In genomic region chr2L:19869937-19870336, dm6 we compare ENCODE assay signal across 1 fruit fly cellular context.
TF ChIP-seq lines count a peak whose summit lies in the region.

No protein-coding gene starts in this region.

TF ChIP-seq in whole organism, embryonic, 481 proteins besides CTCF, POLR2A, EP300 and RAD21 (continued from another document and continues in another):
- TF ChIP-seq Tbp (GFP tag; optimal IDR thresholded peaks at IDR 0.05; lab: Kevin White, UChicago) (no peak), esg (GFP tag; conservative IDR thresholded peaks at IDR 0.05; lab: Robert Waterston, UW) (peak; percentile 82), CG1647 (GFP tag; optimal IDR thresholded peaks at IDR 0.05; lab: Kevin White, UChicago) (peak; percentile 50), Hr51 (GFP tag; optimal IDR thresholded peaks at IDR 0.05; lab: Kevin White, UChicago) (peak; percentile 41 to 50), Antp (GFP tag; optimal IDR thresholded peaks at IDR 0.05; lab: Kevin White, UChicago) (peak; percentile 84), Med (GFP tag; lab: Kevin White, UChicago) (peak; percentile 95), E2f2 (GFP tag; IDR thresholded peaks at IDR 0.05; lab: Robert Waterston, UW) (peak; percentile 55; the same call in 1 of the 2 replicates), B-H1 (GFP tag; IDR thresholded peaks at IDR 0.05; lab: Robert Waterston, UW) (peak; percentile 75), zfh2 (GFP tag; optimal IDR thresholded peaks at IDR 0.05; lab: Kevin White, UChicago) (peak; percentile 50), Mes4 (GFP tag; optimal IDR thresholded peaks at IDR 0.05; lab: Kevin White, UChicago) (peak; percentile 25), org-1 (GFP tag; optimal IDR thresholded peaks at IDR 0.05; lab: Kevin White, UChicago) (peak; percentile 31), tio (GFP tag; optimal IDR thresholded peaks at IDR 0.05; lab: Kevin White, UChicago) (peak; percentile 25), D (optimal IDR thresholded peaks at IDR 0.05; lab: Kevin White, UChicago) (no peak), D (GFP tag; optimal IDR thresholded peaks at IDR 0.05; lab: Kevin White, UChicago) (peak; percentile 44), Ssrp (tag; optimal IDR thresholded peaks at IDR 0.05; lab: Kevin White, UChicago) (peak; percentile 63), fd96Cb (tag; optimal IDR thresholded peaks at IDR 0.05; lab: Kevin White, UChicago) (peak; percentile 72), CG1233 (GFP tag; optimal IDR thresholded peaks at IDR 0.05; lab: Kevin White, UChicago) (peak; percentile 69), cad (GFP tag; optimal IDR thresholded peaks at IDR 0.05; lab: Kevin White, UChicago) (no peak), NFAT (GFP tag; IDR thresholded peaks at IDR 0.05; lab: Robert Waterston, UW) (peak; percentile 67), CG3281 (GFP tag; optimal IDR thresholded peaks at IDR 0.05; lab: Kevin White, UChicago) (peak; percentile 53), Vsx1 (GFP tag; optimal IDR thresholded peaks at IDR 0.05; lab: Kevin White, UChicago) (no peak), gem (tag; optimal IDR thresholded peaks at IDR 0.05; lab: Kevin White, UChicago) (peak; percentile 73), croc (GFP tag; conservative IDR thresholded peaks at IDR 0.05; lab: Robert Waterston, UW) (peak; percentile 58), CG14710 (tag; optimal IDR thresholded peaks at IDR 0.05; lab: Kevin White, UChicago) (peak; percentile 63), sc (optimal IDR thresholded peaks at IDR 0.05; lab: Kevin White, UChicago) (no peak), sc (GFP tag; optimal IDR thresholded peaks at IDR 0.05; lab: Kevin White, UChicago) (peak; percentile 27), ap (GFP tag; IDR thresholded peaks at IDR 0.05; lab: Robert Waterston, UW) (peak; percentile 55), Fer3 (tag; optimal IDR thresholded peaks at IDR 0.05; lab: Kevin White, UChicago) (peak; percentile 68), crol (GFP tag; IDR thresholded peaks at IDR 0.05; lab: Robert Waterston, UW) (0 out of 2 replicates have a peak, but pooled peaks have one; percentile 21), CG9215 (GFP tag; IDR thresholded peaks at IDR 0.05; lab: Robert Waterston, UW) (peak; percentile 81), bsh (GFP tag; optimal IDR thresholded peaks at IDR 0.05; lab: Kevin White, UChicago) (peak in 1 of 2 experiments; percentile 70), Dip3 (GFP tag; optimal IDR thresholded peaks at IDR 0.05; lab: Kevin White, UChicago) (peak; percentile 10), ERR (GFP tag; optimal IDR thresholded peaks at IDR 0.05; lab: Kevin White, UChicago) (no peak), CG17568 (GFP tag; optimal IDR thresholded peaks at IDR 0.05; lab: Kevin White, UChicago) (no peak), CG33557 (GFP tag; optimal IDR thresholded peaks at IDR 0.05; lab: Kevin White, UChicago) (no peak), onecut (GFP tag; IDR thresholded peaks at IDR 0.05; lab: Robert Waterston, UW) (no peak), CG13775 (GFP tag; optimal IDR thresholded peaks at IDR 0.05; lab: Kevin White, UChicago) (peak; percentile 52), sim (GFP tag; IDR thresholded peaks at IDR 0.05; lab: Robert Waterston, UW) (peak; percentile 54), D19B (GFP tag; optimal IDR thresholded peaks at IDR 0.05; lab: Kevin White, UChicago) (peak; percentile 80), Stat92E (GFP tag; optimal IDR thresholded peaks at IDR 0.05; lab: Kevin White, UChicago) (no peak), CG10366 (GFP tag; IDR thresholded peaks at IDR 0.05; lab: Robert Waterston, UW) (peak; percentile 85), lab (GFP tag; optimal IDR thresholded peaks at IDR 0.05; lab: Kevin White, UChicago) (peak; percentile 84), CG8944 (GFP tag; optimal IDR thresholded peaks at IDR 0.05; lab: Kevin White, UChicago) (peak; percentile 64), zf30C (GFP tag; optimal IDR thresholded peaks at IDR 0.05; lab: Kevin White, UChicago) (no peak), CG1603 (tag; optimal IDR thresholded peaks at IDR 0.05; lab: Kevin White, UChicago) (peak; percentile 78), sna (GFP tag; IDR thresholded peaks at IDR 0.05; lab: Robert Waterston, UW; ENCODE audit: partially characterized antibody) (no peak), ato (GFP tag; IDR thresholded peaks at IDR 0.05; lab: Robert Waterston, UW; ENCODE audit: partially characterized antibody) (no peak), az2 (GFP tag; optimal IDR thresholded peaks at IDR 0.05; lab: Kevin White, UChicago) (peak; percentile 43), Lpt (GFP tag; optimal IDR thresholded peaks at IDR 0.05; lab: Kevin White, UChicago) (no peak), CG12769 (tag; optimal IDR thresholded peaks at IDR 0.05; lab: Kevin White, UChicago) (peak; percentile 77), HLH54F (GFP tag; optimal IDR thresholded peaks at IDR 0.05; lab: Kevin White, UChicago) (peak; percentile 64), CG9932 (GFP tag; IDR thresholded peaks at IDR 0.05; lab: Robert Waterston, UW) (peak; percentile 77), CHES-1-like (GFP tag; optimal IDR thresholded peaks at IDR 0.05; lab: Kevin White, UChicago) (no peak), CG16779 (GFP tag; IDR thresholded peaks at IDR 0.05; lab: Robert Waterston, UW) (peak; percentile 58; the same call in 1 of the 2 replicates), CG31224 (GFP tag; IDR thresholded peaks at IDR 0.05; lab: Robert Waterston, UW) (peak; percentile 75), CG34224 (GFP tag; IDR thresholded peaks at IDR 0.05; lab: Robert Waterston, UW; ENCODE audit: partially characterized antibody) (no peak), sr (GFP tag; IDR thresholded peaks at IDR 0.05; lab: Robert Waterston, UW) (peak; percentile 26; the same call in 1 of the 3 replicates), CG10959 (GFP tag; IDR thresholded peaks at IDR 0.05; lab: Robert Waterston, UW) (peak; percentile 92), CG14667 (GFP tag; IDR thresholded peaks at IDR 0.05; lab: Robert Waterston, UW) (peak; percentile 83), CG6654 (GFP tag; optimal IDR thresholded peaks at IDR 0.05; lab: Kevin White, UChicago) (peak; percentile 1), Ada2b (GFP tag; IDR thresholded peaks at IDR 0.05; lab: Robert Waterston, UW) (peak; percentile 90), CG2712 (tag; optimal IDR thresholded peaks at IDR 0.05; lab: Kevin White, UChicago) (peak; percentile 86), MESR4 (GFP tag; optimal IDR thresholded peaks at IDR 0.05; lab: Kevin White, UChicago) (no peak), HLHmδ (GFP tag; optimal IDR thresholded peaks at IDR 0.05; lab: Kevin White, UChicago) (no peak), CG31441 (GFP tag; IDR thresholded peaks at IDR 0.05; lab: Robert Waterston, UW) (peak; percentile 69), CG4707 (GFP tag; optimal IDR thresholded peaks at IDR 0.05; lab: Kevin White, UChicago) (no peak), vfl (GFP tag; optimal IDR thresholded peaks at IDR 0.05; lab: Kevin White, UChicago) (no peak), CG10267 (tag; optimal IDR thresholded peaks at IDR 0.05; lab: Kevin White, UChicago) (peak; percentile 80), Poxn (GFP tag; IDR thresholded peaks at IDR 0.05; lab: Robert Waterston, UW) (no peak), schlank (tag; optimal IDR thresholded peaks at IDR 0.05; lab: Kevin White, UChicago) (peak; percentile 32), gfzf (GFP tag; optimal IDR thresholded peaks at IDR 0.05; lab: Kevin White, UChicago) (no peak), nerfin-1 (tag; optimal IDR thresholded peaks at IDR 0.05; lab: Kevin White, UChicago) (no peak), so (GFP tag; IDR thresholded peaks at IDR 0.05; lab: Robert Waterston, UW) (peak; percentile 79), CG7556 (GFP tag; optimal IDR thresholded peaks at IDR 0.05; lab: Kevin White, UChicago) (peak; percentile 35), BtbVII (GFP tag; optimal IDR thresholded peaks at IDR 0.05; lab: Kevin White, UChicago) (peak; percentile 30), p53 (GFP tag; optimal IDR thresholded peaks at IDR 0.05; lab: Kevin White, UChicago) (no peak), HmgZ (tag; optimal IDR thresholded peaks at IDR 0.05; lab: Kevin White, UChicago) (no peak), CG18764 (GFP tag; optimal IDR thresholded peaks at IDR 0.05; lab: Kevin White, UChicago) (peak; percentile 59), Dp (GFP tag; optimal IDR thresholded peaks at IDR 0.05; lab: Kevin White, UChicago) (no peak), zen2 (GFP tag; IDR thresholded peaks at IDR 0.05; lab: Robert Waterston, UW; ENCODE audit: partially characterized antibody) (no peak), trem (tag; optimal IDR thresholded peaks at IDR 0.05; lab: Kevin White, UChicago) (peak; percentile 39), Ets65A (GFP tag; lab: Kevin White, UChicago) (peak; percentile 97), CG11093 (GFP tag; IDR thresholded peaks at IDR 0.05; lab: Robert Waterston, UW) (peak; percentile 75; the same call in 2 of the 3 replicates), Dref (GFP tag; IDR thresholded peaks at IDR 0.05; lab: Robert Waterston, UW) (no peak), Sox100B (GFP tag; optimal IDR thresholded peaks at IDR 0.05; lab: Kevin White, UChicago) (peak; percentile 41), CG10654 (GFP tag; optimal IDR thresholded peaks at IDR 0.05; lab: Kevin White, UChicago) (peak; percentile 69), CG15479 (GFP tag; optimal IDR thresholded peaks at IDR 0.05; lab: Kevin White, UChicago) (no peak), ara (GFP tag; IDR thresholded peaks at IDR 0.05; lab: Robert Waterston, UW) (peak; percentile 91), Meics (GFP tag; optimal IDR thresholded peaks at IDR 0.05; lab: Kevin White, UChicago) (peak; percentile 55), CG4282 (GFP tag; optimal IDR thresholded peaks at IDR 0.05; lab: Kevin White, UChicago) (peak; percentile 6), cg (GFP tag; optimal IDR thresholded peaks at IDR 0.05; lab: Kevin White, UChicago) (no peak), Neu2 (GFP tag; optimal IDR thresholded peaks at IDR 0.05; lab: Kevin White, UChicago; ENCODE audit: borderline replicate concordance) (no peak), CG12219 (GFP tag; optimal IDR thresholded peaks at IDR 0.05; lab: Kevin White, UChicago) (no peak), Lim3 (GFP tag; IDR thresholded peaks at IDR 0.05; lab: Robert Waterston, UW) (0 out of 2 replicates have a peak, but pooled peaks have one; percentile 15), CG2129 (GFP tag; IDR thresholded peaks at IDR 0.05; lab: Robert Waterston, UW; ENCODE audit: partially characterized antibody) (no peak), pita (GFP tag; optimal IDR thresholded peaks at IDR 0.05; lab: Kevin White, UChicago) (no peak), CG17385 (GFP tag; optimal IDR thresholded peaks at IDR 0.05; lab: Kevin White, UChicago) (no peak), CG3407 (GFP tag; optimal IDR thresholded peaks at IDR 0.05; lab: Kevin White, UChicago) (no peak), CG10209 (GFP tag; optimal IDR thresholded peaks at IDR 0.05; lab: Kevin White, UChicago) (peak; percentile 53), dpn (GFP tag; optimal IDR thresholded peaks at IDR 0.05; lab: Kevin White, UChicago) (peak; percentile 69 to 70), CG15696 (tag; optimal IDR thresholded peaks at IDR 0.05; lab: Kevin White, UChicago) (peak; percentile 62), ssp (GFP tag; IDR thresholded peaks at IDR 0.05; lab: Robert Waterston, UW) (peak; percentile 69), dan (GFP tag; IDR thresholded peaks at IDR 0.05; lab: Robert Waterston, UW) (peak; percentile 86), CG30020 (tag; optimal IDR thresholded peaks at IDR 0.05; lab: Kevin White, UChicago) (no peak), knrl (GFP tag; IDR thresholded peaks at IDR 0.05; lab: Robert Waterston, UW; ENCODE audit: partially characterized antibody) (no peak), CG12744 (GFP tag; optimal IDR thresholded peaks at IDR 0.05; lab: Kevin White, UChicago) (no peak), Xbp1 (GFP tag; optimal IDR thresholded peaks at IDR 0.05; lab: Kevin White, UChicago) (peak; percentile 65), hth (optimal IDR thresholded peaks at IDR 0.05; lab: Kevin White, UChicago) (no peak), dimm (GFP tag; IDR thresholded peaks at IDR 0.05; lab: Robert Waterston, UW) (peak; percentile 62), CG6765 (GFP tag; optimal IDR thresholded peaks at IDR 0.05; lab: Kevin White, UChicago) (no peak), CG17361 (GFP tag; IDR thresholded peaks at IDR 0.05; lab: Robert Waterston, UW) (peak; percentile 76), CG7786 (GFP tag; optimal IDR thresholded peaks at IDR 0.05; lab: Kevin White, UChicago) (peak; percentile 56), CG7963 (GFP tag; IDR thresholded peaks at IDR 0.05; lab: Robert Waterston, UW; ENCODE audit: partially characterized antibody) (no peak), ci (GFP tag; IDR thresholded peaks at IDR 0.05; lab: Robert Waterston, UW) (peak; percentile 83), ind (GFP tag; optimal IDR thresholded peaks at IDR 0.05; lab: Kevin White, UChicago) (peak; percentile 84), ham (GFP tag; IDR thresholded peaks at IDR 0.05; lab: Robert Waterston, UW) (no peak), ac (GFP tag; optimal IDR thresholded peaks at IDR 0.05; lab: Kevin White, UChicago) (no peak), Ets97D (GFP tag; optimal IDR thresholded peaks at IDR 0.05; lab: Kevin White, UChicago) (peak; percentile 36), hb (GFP tag; IDR thresholded peaks at IDR 0.05; lab: Robert Waterston, UW; ENCODE audit: partially characterized antibody) (no peak), Nf-YA (GFP tag; IDR thresholded peaks at IDR 0.05; lab: Robert Waterston, UW) (0 out of 2 replicates have a peak, but pooled peaks have one; percentile 31), CG18262 (tag; optimal IDR thresholded peaks at IDR 0.05; lab: Kevin White, UChicago) (peak; percentile 72), pum (GFP tag; optimal IDR thresholded peaks at IDR 0.05; lab: Kevin White, UChicago) (peak; percentile 72), Trl (optimal IDR thresholded peaks at IDR 0.05; lab: Kevin White, UChicago) (no peak), Trl (GFP tag; optimal IDR thresholded peaks at IDR 0.05; lab: Kevin White, UChicago) (peak; percentile 76), gsb-n (tag; optimal IDR thresholded peaks at IDR 0.05; lab: Kevin White, UChicago) (peak; percentile 14), Hr3 (GFP tag; optimal IDR thresholded peaks at IDR 0.05; lab: Kevin White, UChicago) (peak; percentile 53), Bgb (GFP tag; IDR thresholded peaks at IDR 0.05; lab: Robert Waterston, UW; ENCODE audit: partially characterized antibody) (no peak), seq (GFP tag; IDR thresholded peaks at IDR 0.05; lab: Robert Waterston, UW) (peak; percentile 74), CG12942 (GFP tag; optimal IDR thresholded peaks at IDR 0.05; lab: Kevin White, UChicago) (peak; percentile 26), Kr (GFP tag; optimal IDR thresholded peaks at IDR 0.05; lab: Kevin White, UChicago) (no peak), CG7372 (GFP tag; IDR thresholded peaks at IDR 0.05; lab: Robert Waterston, UW) (peak; percentile 69; the same call in 1 of the 2 replicates), gsb (GFP tag; IDR thresholded peaks at IDR 0.05; lab: Robert Waterston, UW) (peak; percentile 63), jing (GFP tag; optimal IDR thresholded peaks at IDR 0.05; lab: Kevin White, UChicago) (peak; percentile 28)
